Fruit fly (Drosophila melanogaster): ENCODE measurements around the gene Taf12.

The Taf12 gene

dm6 chr3R:11690857-11691471 lies 11.5 kb upstream of the Taf12 start:
- TF ChIP-seq CG12769 (tag; optimal IDR thresholded peaks at IDR 0.05) (peak; percentile 60), MTF-1 (GFP tag; optimal IDR thresholded peaks at IDR 0.05; ENCODE audit: borderline replicate concordance) (no peak), lilli (GFP tag; optimal IDR thresholded peaks at IDR 0.05) (no peak), nmo (GFP tag; optimal IDR thresholded peaks at IDR 0.05) (no peak), grn (GFP tag; optimal IDR thresholded peaks at IDR 0.05) (no peak), disco-r (GFP tag; optimal IDR thresholded peaks at IDR 0.05) (no peak), tin (GFP tag; optimal IDR thresholded peaks at IDR 0.05) (no peak), ham (GFP tag; IDR thresholded peaks at IDR 0.05) (no peak), Bgb (GFP tag; IDR thresholded peaks at IDR 0.05; ENCODE audit: partially characterized antibody) (no peak), CG11456 (GFP tag; IDR thresholded peaks at IDR 0.05) (no peak), Nf-YC (tag; optimal IDR thresholded peaks at IDR 0.05) (no peak), CG10565 (GFP tag; optimal IDR thresholded peaks at IDR 0.05) (no peak), Gsc (GFP tag; IDR thresholded peaks at IDR 0.05) (no peak), Mad (GFP tag; optimal IDR thresholded peaks at IDR 0.05) (no peak), Jarid2 (GFP tag; optimal IDR thresholded peaks at IDR 0.05) (peak; percentile 24), CG6254 (GFP tag; optimal IDR thresholded peaks at IDR 0.05) (no peak), CG6175 (GFP tag; IDR thresholded peaks at IDR 0.05) (no peak), CG13287 (GFP tag; IDR thresholded peaks at IDR 0.05; ENCODE audit: partially characterized antibody) (0 out of 2 replicates have a peak, but pooled peaks have one; percentile 13), sob (GFP tag; IDR thresholded peaks at IDR 0.05) (no peak), CG12942 (GFP tag; optimal IDR thresholded peaks at IDR 0.05) (no peak), BEAF-32 (GFP tag; optimal IDR thresholded peaks at IDR 0.05) (no peak), Ets65A (GFP tag) (no peak), CG1832 (GFP tag; optimal IDR thresholded peaks at IDR 0.05) (no peak), Trl (optimal IDR thresholded peaks at IDR 0.05) (peak in 1 of 2 experiments; percentile 36), Trl (GFP tag; optimal IDR thresholded peaks at IDR 0.05) (no peak), Med (GFP tag) (peak; percentile 75), Usf (GFP tag; optimal IDR thresholded peaks at IDR 0.05) (no peak), cato (GFP tag; optimal IDR thresholded peaks at IDR 0.05; ENCODE audit: borderline replicate concordance) (no peak), sug (tag; optimal IDR thresholded peaks at IDR 0.05) (peak; percentile 37), ac (GFP tag; optimal IDR thresholded peaks at IDR 0.05) (no peak), ro (GFP tag; IDR thresholded peaks at IDR 0.05) (no peak), CG9932 (GFP tag; IDR thresholded peaks at IDR 0.05) (peak; percentile 15; the same call in 1 of the 2 replicates), GATAe (GFP tag; conservative IDR thresholded peaks at IDR 0.05) (peak; percentile 61; the same call in 1 of the 2 replicates), row (GFP tag; IDR thresholded peaks at IDR 0.05) (peak; percentile 49; the same call in 2 of the 3 replicates), D19A (tag; optimal IDR thresholded peaks at IDR 0.05) (peak; percentile 82), CG17186 (GFP tag; optimal IDR thresholded peaks at IDR 0.05) (no peak), cad (GFP tag; optimal IDR thresholded peaks at IDR 0.05) (no peak), Deaf1 (tag; optimal IDR thresholded peaks at IDR 0.05) (peak; percentile 82), Drgx (GFP tag; IDR thresholded peaks at IDR 0.05) (no peak), CG8765 (GFP tag; IDR thresholded peaks at IDR 0.05) (no peak), CG3995 (GFP tag; optimal IDR thresholded peaks at IDR 0.05) (no peak), lov (optimal IDR thresholded peaks at IDR 0.05) (no peak), lov (GFP tag; IDR thresholded peaks at IDR 0.05) (no peak), dmrt11E (tag; optimal IDR thresholded peaks at IDR 0.05) (no peak), CG15269 (tag; optimal IDR thresholded peaks at IDR 0.05) (no peak), CG13624 (GFP tag; optimal IDR thresholded peaks at IDR 0.05) (no peak), klu (GFP tag; IDR thresholded peaks at IDR 0.05) (no peak), E2f1 (GFP tag; IDR thresholded peaks at IDR 0.05) (no peak)

All from whole organism, embryonic.